Worm (Caenorhabditis elegans): Measurements from ENCODE around the gene Y71H2B.11.
A peak's percentile ranks its signal among the peaks of the same experiment; 100 is the strongest.

Gene Y71H2B.11

ce11 chrIII:2596984-2597454 is 6.8 kb upstream of the Y71H2B.11 start, which contains the start of gene apb-1:
apb-1 (minus strand) TSS chrIII:2597034.
- TF ChIP-seq drap-1 (GFP tag; optimal IDR thresholded peaks at IDR 0.05) (no peak), pha-4 (tag; optimal IDR thresholded peaks at IDR 0.05) (peak; percentile 91), ztf-11 (tag; optimal IDR thresholded peaks at IDR 0.05) (peak; percentile 51), lsy-2 (tag; optimal IDR thresholded peaks at IDR 0.05) (peak; percentile 87), mab-5 (tag; optimal IDR thresholded peaks at IDR 0.05) (peak; percentile 64), sptf-1 (tag; optimal IDR thresholded peaks at IDR 0.05) (peak; percentile 90), bed-3 (GFP tag; optimal IDR thresholded peaks at IDR 0.05) (peak; percentile 3), nhr-12 (tag; optimal IDR thresholded peaks at IDR 0.05) (no peak), ces-1 (GFP tag; optimal IDR thresholded peaks at IDR 0.05) (peak; percentile 89), unc-62 (GFP tag; optimal IDR thresholded peaks at IDR 0.05) (peak; percentile 32), tbx-8 (GFP tag; optimal IDR thresholded peaks at IDR 0.05) (no peak), ceh-83 (GFP tag; optimal IDR thresholded peaks at IDR 0.05) (no peak), mep-1 (tag; optimal IDR thresholded peaks at IDR 0.05) (peak; percentile 87), zip-8 (tag; optimal IDR thresholded peaks at IDR 0.05) (no peak), nhr-237 (tag; optimal IDR thresholded peaks at IDR 0.05) (peak; percentile 73), flh-1 (GFP tag; optimal IDR thresholded peaks at IDR 0.05) (no peak), ham-2 (GFP tag; optimal IDR thresholded peaks at IDR 0.05) (no peak), nhr-28 (tag; optimal IDR thresholded peaks at IDR 0.05) (no peak), hlh-1 (tag; optimal IDR thresholded peaks at IDR 0.05) (peak; percentile 10), M03D4.4 (tag; optimal IDR thresholded peaks at IDR 0.05) (peak; percentile 58), mls-2 (tag; optimal IDR thresholded peaks at IDR 0.05) (peak; percentile 78), elt-1 (tag; optimal IDR thresholded peaks at IDR 0.05; ENCODE audit: borderline replicate concordance, insufficient read depth) (no peak), nhr-2 (tag; optimal IDR thresholded peaks at IDR 0.05) (no peak), nhr-76 (tag; optimal IDR thresholded peaks at IDR 0.05) (no peak), lin-13 (tag; optimal IDR thresholded peaks at IDR 0.05) (peak; percentile 93), cnd-1 (tag; optimal IDR thresholded peaks at IDR 0.05) (peak; percentile 56), lin-32 (GFP tag; optimal IDR thresholded peaks at IDR 0.05) (peak; percentile 5), snpc-4 (tag; optimal IDR thresholded peaks at IDR 0.05) (no peak), sem-2 (GFP tag; optimal IDR thresholded peaks at IDR 0.05) (no peak), elt-3 (tag; optimal IDR thresholded peaks at IDR 0.05) (no peak), ceh-43 (GFP tag; optimal IDR thresholded peaks at IDR 0.05) (no peak), unc-39 (tag; optimal IDR thresholded peaks at IDR 0.05) (no peak), unc-120 (tag; optimal IDR thresholded peaks at IDR 0.05; ENCODE audit: poor library complexity, severe bottlenecking) (peak; percentile 94), blmp-1 (tag; optimal IDR thresholded peaks at IDR 0.05) (no peak), ceh-39 (tag; optimal IDR thresholded peaks at IDR 0.05) (peak; percentile 66)

- TF ChIP-seq unc-120 (tag; optimal IDR thresholded peaks at IDR 0.05; ENCODE audit: poor library complexity, severe bottlenecking) (no peak), lin-13 (tag; optimal IDR thresholded peaks at IDR 0.05) (no peak), elt-1 (tag; optimal IDR thresholded peaks at IDR 0.05; ENCODE audit: borderline replicate concordance, insufficient read depth) (no peak), mep-1 (tag; optimal IDR thresholded peaks at IDR 0.05) (no peak), nhr-76 (tag; optimal IDR thresholded peaks at IDR 0.05) (no peak), zip-8 (tag; optimal IDR thresholded peaks at IDR 0.05) (no peak), unc-62 (GFP tag; optimal IDR thresholded peaks at IDR 0.05) (no peak)
Observed at ce11 chrIII:2597753-2598152, 6.0 kb upstream of the Y71H2B.11 start, which contains the start of gene mdt-19. mdt-19 (plus strand) TSS chrIII:2598053.

- TF ChIP-seq flh-1 (GFP tag; optimal IDR thresholded peaks at IDR 0.05), result no peak
- TF ChIP-seq ztf-11 (tag; optimal IDR thresholded peaks at IDR 0.05), result no peak
- TF ChIP-seq nhr-76 (tag; optimal IDR thresholded peaks at IDR 0.05), result no peak
- no peak for TF ChIP-seq sem-2 (GFP tag; optimal IDR thresholded peaks at IDR 0.05)
- no peak for TF ChIP-seq M03D4.4 (tag; optimal IDR thresholded peaks at IDR 0.05)
- no peak for TF ChIP-seq blmp-1 (tag; optimal IDR thresholded peaks at IDR 0.05)
- no peak for TF ChIP-seq lin-32 (GFP tag; optimal IDR thresholded peaks at IDR 0.05)
- no peak for TF ChIP-seq elt-3 (tag; optimal IDR thresholded peaks at IDR 0.05)
- no peak for TF ChIP-seq mab-5 (tag; optimal IDR thresholded peaks at IDR 0.05)
- no peak for TF ChIP-seq zip-8 (tag; optimal IDR thresholded peaks at IDR 0.05)
- no peak for TF ChIP-seq nhr-28 (tag; optimal IDR thresholded peaks at IDR 0.05)
- no peak for TF ChIP-seq tbx-8 (GFP tag; optimal IDR thresholded peaks at IDR 0.05)
- no peak for TF ChIP-seq unc-120 (tag; optimal IDR thresholded peaks at IDR 0.05; ENCODE audit: poor library complexity, severe bottlenecking)
Observed at ce11 chrIII:2598491-2599065, 5.2 kb upstream of the Y71H2B.11 start.
